Worm (Caenorhabditis elegans) whole organism, young adult: ENCODE results near the gene str-248.

Experiments
- C06A6.2 ChIP-seq: fragments of 200-800 bp; sonication (Bioruptor generic); conservative IDR thresholded peaks from 2 replicates; pipeline ENCODE4 v1.3.6; 2022; ENCODE audit warnings: missing genetic modification characterization, missing compliant biosample characterization
- F55B11.4 ChIP-seq: sonication (generic microtip); optimal IDR thresholded peaks from 2 replicates; lab custom pipeline; 2016; ENCODE audit warnings: missing compliant biosample characterization, missing genetic modification characterization, borderline replicate concordance; ENCODE audit not compliant: insufficient read depth
- Y53G8AR.9 ChIP-seq: fragments of 200-800 bp; sonication (Bioruptor generic); conservative IDR thresholded peaks from 2 replicates; pipeline ENCODE4 v1.3.6; 2022; ENCODE audit warnings: missing genetic modification reagents, missing genetic modification characterization, missing compliant biosample characterization
- attf-3 ChIP-seq: fragments of 200-800 bp; sonication (Bioruptor generic); conservative IDR thresholded peaks from 2 replicates; pipeline ENCODE4 v1.3.6; 2022; ENCODE audit warnings: missing genetic modification reagents, missing genetic modification characterization, missing compliant biosample characterization
- attf-5 ChIP-seq: fragments of 200-800 bp; sonication (Bioruptor generic); optimal IDR thresholded peaks from 2 replicates; lab custom pipeline; 2018; ENCODE audit warnings: mild to moderate bottlenecking, missing genetic modification characterization, missing compliant biosample characterization
- hsf-1 ChIP-seq: fragments of 200-800 bp; sonication (Bioruptor generic); IDR thresholded peaks from 2 replicates; pipeline ENCODE4 v1.3.6; 2022; ENCODE audit warnings: missing genetic modification reagents, missing genetic modification characterization, missing compliant biosample characterization
- let-607 ChIP-seq, 2 experiments: fragments of 200-800 bp in 1 of 2; sonication (Bioruptor generic) in 1 of 2; sonication (generic microtip) in 1 of 2; optimal IDR thresholded peaks; 2 replicates each; lab custom pipeline; 2016 to 2018; ENCODE audit warnings: mild to moderate bottlenecking in 2 of 2, missing compliant biosample characterization in 2 of 2, missing genetic modification characterization in 2 of 2, moderate library complexity in 2 of 2, missing genotype in 1 of 2
- lin-35 ChIP-seq, 3 experiments: fragments of 150-350 bp in 2 of 3; sonication (generic microtip) in 1 of 3; optimal IDR thresholded peaks; 2 replicates each; lab custom pipeline; 2014 to 2018; ENCODE audit warnings: missing biosample characterization in 3 of 3, missing genetic modification characterization in 3 of 3, missing genetic modification reagents in 3 of 3
- mcd-1 ChIP-seq: fragments of 200-800 bp; sonication (Bioruptor generic); IDR thresholded peaks from 2 replicates; pipeline ENCODE4 v1.3.6; 2022; ENCODE audit warnings: missing genetic modification reagents, missing genetic modification characterization, missing compliant biosample characterization
- unc-62 ChIP-seq: fragments of 150-350 bp; optimal IDR thresholded peaks from 2 replicates; lab custom pipeline; 2014; ENCODE audit warnings: missing biosample characterization, missing genetic modification reagents, missing genetic modification characterization

DNA sequence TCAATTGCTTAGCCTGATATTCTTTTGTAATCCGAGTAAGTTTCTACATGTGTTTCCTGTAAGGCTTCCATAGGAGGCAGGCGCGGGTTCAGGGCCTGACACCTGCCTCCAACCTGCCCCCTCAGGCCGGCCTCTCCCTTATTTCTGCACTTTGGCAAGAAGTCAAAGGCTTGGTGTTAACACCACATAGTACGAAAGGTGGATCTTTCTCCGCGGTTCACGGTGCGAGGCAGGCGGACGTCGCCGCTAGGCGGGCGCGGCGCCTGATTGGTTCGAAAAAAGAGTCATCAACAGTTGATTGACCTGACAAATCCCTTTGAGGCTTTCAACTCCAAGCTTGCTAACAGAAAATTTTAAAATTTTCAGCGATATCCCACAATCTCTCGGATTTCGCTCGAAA lies 45.5 kb upstream of the str-248 start:
- TF ChIP-seq Y53G8AR.9 (GFP tag; lab: Robert Waterston, UW) (no peak), C06A6.2 (GFP tag; lab: Robert Waterston, UW) (no peak), let-607 (tag; optimal IDR thresholded peaks at IDR 0.05; lab: Kevin White, UChicago) (no peak), attf-3 (GFP tag; lab: Robert Waterston, UW) (no peak), unc-62 (GFP tag; lab: Kevin White, UChicago) (no peak), attf-5 (no peak), F55B11.4 (tag; lab: Kevin White, UChicago) (no peak), mcd-1 (GFP tag; lab: Robert Waterston, UW) (no peak), lin-35 (GFP tag; optimal IDR thresholded peaks at IDR 0.05; lab: Kevin White, UChicago) (no peak), hsf-1 (GFP tag; lab: Robert Waterston, UW) (no peak)
